Fruit fly (Drosophila melanogaster): ENCODE results near the gene Edem2.
A peak's percentile ranks its signal among the peaks of the same experiment; 100 is the strongest.

Edem2 gene

DNA sequence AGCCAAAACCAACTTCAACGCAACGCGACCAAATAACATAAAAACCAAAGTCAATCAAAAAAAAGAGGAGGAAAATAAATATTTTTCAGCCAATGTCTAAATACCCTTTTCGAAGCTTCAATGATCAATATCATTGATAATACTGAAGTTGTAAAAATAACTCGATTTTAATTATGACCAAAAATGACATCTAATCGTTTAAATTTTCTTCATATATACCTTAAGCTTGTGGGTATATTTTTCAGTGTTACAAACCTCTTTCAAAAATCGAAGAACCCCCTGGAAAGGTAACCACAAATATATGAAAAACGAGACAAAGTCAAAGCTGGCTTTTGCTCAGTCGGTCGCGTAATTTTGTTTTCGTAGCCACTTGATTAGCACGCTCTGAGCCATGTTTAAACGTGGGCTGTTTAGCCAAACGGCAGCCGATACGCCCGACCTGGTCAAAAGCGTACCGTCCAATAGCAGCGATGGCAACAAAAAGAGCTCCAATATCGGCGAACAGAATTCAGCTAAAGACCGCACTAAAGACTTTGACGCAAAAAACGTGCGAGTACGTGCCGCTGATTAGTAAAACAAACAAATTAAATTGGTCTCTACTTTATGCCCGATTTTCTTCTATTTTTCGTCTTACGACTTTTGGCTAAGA lies 46.8 kb upstream of the Edem2 start:
- TF ChIP-seq Hnf4 (GFP tag; optimal IDR thresholded peaks at IDR 0.05): peak; percentile 25
- peak in 1 of 2 experiments; percentile 57 for TF ChIP-seq foxo (GFP tag; optimal IDR thresholded peaks at IDR 0.05)
- TF ChIP-seq HLH106 (tag; optimal IDR thresholded peaks at IDR 0.05): peak; percentile 41
- TF ChIP-seq ey (GFP tag; optimal IDR thresholded peaks at IDR 0.05): peak; percentile 46
- no peak for TF ChIP-seq Sp1 (GFP tag; optimal IDR thresholded peaks at IDR 0.05)
- TF ChIP-seq rgr (GFP tag; optimal IDR thresholded peaks at IDR 0.05): peak; percentile 67
- no peak for TF ChIP-seq pan (optimal IDR thresholded peaks at IDR 0.05)
- TF ChIP-seq tai (GFP tag; optimal IDR thresholded peaks at IDR 0.05): no peak
- no peak for TF ChIP-seq Hr83 (GFP tag; optimal IDR thresholded peaks at IDR 0.05; ENCODE audit: poor library complexity, severe bottlenecking)
- TF ChIP-seq OdsH (GFP tag; optimal IDR thresholded peaks at IDR 0.05): peak; percentile 41
- TF ChIP-seq psq (GFP tag; optimal IDR thresholded peaks at IDR 0.05): peak; percentile 16
- TF ChIP-seq sv (GFP tag; optimal IDR thresholded peaks at IDR 0.05): peak; percentile 56
- TF ChIP-seq br (GFP tag; optimal IDR thresholded peaks at IDR 0.05): peak; percentile 2
- TF ChIP-seq fru (GFP tag; optimal IDR thresholded peaks at IDR 0.05): peak; percentile 44
- TF ChIP-seq CrebA (GFP tag; optimal IDR thresholded peaks at IDR 0.05; ENCODE audit: borderline replicate concordance): no peak
- TF ChIP-seq Dif (GFP tag; optimal IDR thresholded peaks at IDR 0.05; ENCODE audit: partially characterized antibody): no peak
- peak; percentile 33 for TF ChIP-seq woc (GFP tag; optimal IDR thresholded peaks at IDR 0.05)
- TF ChIP-seq h (GFP tag; optimal IDR thresholded peaks at IDR 0.05): peak; percentile 60
- no peak for TF ChIP-seq Dfd (GFP tag; optimal IDR thresholded peaks at IDR 0.05)

DNA sequence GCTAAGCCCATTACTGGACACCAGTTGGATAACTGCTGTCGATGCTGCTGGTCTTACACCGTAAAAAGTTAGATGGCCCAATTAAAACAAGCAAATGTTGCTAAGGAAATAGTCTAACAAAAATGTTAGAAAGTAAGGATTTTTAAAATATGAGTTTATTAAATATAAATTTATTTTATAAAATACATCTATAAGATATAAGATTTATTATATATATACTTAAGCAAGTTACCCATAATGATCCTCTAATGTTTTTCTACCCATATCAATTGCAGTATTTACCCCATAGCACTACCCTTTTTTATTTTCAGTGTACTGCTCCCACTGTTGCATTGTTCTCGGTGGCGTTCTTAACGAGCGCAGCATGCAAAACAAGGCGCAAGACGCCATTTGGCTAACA lies 45.7 kb upstream of the Edem2 start:
- TF ChIP-seq CG9705 (GFP tag; optimal IDR thresholded peaks at IDR 0.05) (no peak), OdsH (GFP tag; optimal IDR thresholded peaks at IDR 0.05) (peak; percentile 20), dmrt93B (GFP tag; optimal IDR thresholded peaks at IDR 0.05) (peak; percentile 3), ey (GFP tag; optimal IDR thresholded peaks at IDR 0.05) (no peak), sv (GFP tag; optimal IDR thresholded peaks at IDR 0.05) (no peak), Hr83 (GFP tag; optimal IDR thresholded peaks at IDR 0.05; ENCODE audit: poor library complexity, severe bottlenecking) (no peak), N (GFP tag; optimal IDR thresholded peaks at IDR 0.05) (no peak), woc (GFP tag; optimal IDR thresholded peaks at IDR 0.05) (no peak), HLH106 (tag; optimal IDR thresholded peaks at IDR 0.05) (peak; percentile 62), Jra (GFP tag; optimal IDR thresholded peaks at IDR 0.05) (no peak), Abd-B (GFP tag; optimal IDR thresholded peaks at IDR 0.05) (no peak), fru (GFP tag; optimal IDR thresholded peaks at IDR 0.05) (no peak), tai (GFP tag; optimal IDR thresholded peaks at IDR 0.05) (no peak), pan (optimal IDR thresholded peaks at IDR 0.05) (no peak), sage (GFP tag; optimal IDR thresholded peaks at IDR 0.05) (no peak), CrebA (GFP tag; optimal IDR thresholded peaks at IDR 0.05; ENCODE audit: borderline replicate concordance) (no peak), Dif (GFP tag; optimal IDR thresholded peaks at IDR 0.05; ENCODE audit: partially characterized antibody) (no peak), psq (GFP tag; optimal IDR thresholded peaks at IDR 0.05) (peak; percentile 46), Myc (optimal IDR thresholded peaks at IDR 0.05) (no peak), Sp1 (GFP tag; optimal IDR thresholded peaks at IDR 0.05) (peak; percentile 54), Rel (GFP tag; optimal IDR thresholded peaks at IDR 0.05) (no peak), Rel (tag; optimal IDR thresholded peaks at IDR 0.05) (no peak), CG32264 (GFP tag; optimal IDR thresholded peaks at IDR 0.05) (no peak), br (GFP tag; optimal IDR thresholded peaks at IDR 0.05) (no peak), jim (GFP tag; optimal IDR thresholded peaks at IDR 0.05) (no peak), Hnf4 (GFP tag; optimal IDR thresholded peaks at IDR 0.05) (no peak), lola (GFP tag; optimal IDR thresholded peaks at IDR 0.05) (no peak), usp (GFP tag; optimal IDR thresholded peaks at IDR 0.05) (no peak), dl (GFP tag; optimal IDR thresholded peaks at IDR 0.05; ENCODE audit: insufficient read depth in 1 of 2, partially characterized antibody in 2 of 2) (no peak), rgr (GFP tag; optimal IDR thresholded peaks at IDR 0.05) (peak; percentile 16), brk (GFP tag; optimal IDR thresholded peaks at IDR 0.05) (no peak), dsf (GFP tag; optimal IDR thresholded peaks at IDR 0.05; ENCODE audit: borderline replicate concordance) (no peak), GATAd (GFP tag; optimal IDR thresholded peaks at IDR 0.05) (no peak), Mio (GFP tag; optimal IDR thresholded peaks at IDR 0.05) (no peak), h (GFP tag; optimal IDR thresholded peaks at IDR 0.05) (no peak), Hr78 (GFP tag; optimal IDR thresholded peaks at IDR 0.05) (no peak), Dfd (GFP tag; optimal IDR thresholded peaks at IDR 0.05) (no peak), foxo (GFP tag; optimal IDR thresholded peaks at IDR 0.05) (peak in 1 of 2 experiments; percentile 38), Vsx2 (GFP tag; optimal IDR thresholded peaks at IDR 0.05; ENCODE audit: partially characterized antibody) (no peak)

Measured in whole organism, wandering third instar larva.